Fruit fly (Drosophila melanogaster) Kc167 (cell line): ENCODE results near the gene heix.

Source experiments
- Myc ChIP-seq: fragments of >200 bp; optimal IDR thresholded peaks from 2 replicates; lab custom pipeline; 2017; ENCODE audit warnings: missing external identifiers
- Sin3A ChIP-seq: fragments of >200 bp; optimal IDR thresholded peaks from 2 replicates; lab custom pipeline; 2018; ENCODE audit warnings: missing external identifiers
- h ChIP-seq: fragments of >200 bp; optimal IDR thresholded peaks from 3 replicates; lab custom pipeline; 2018; ENCODE audit warnings: missing external identifiers
- insv ChIP-seq: fragments of >200 bp; optimal IDR thresholded peaks from 3 replicates; lab custom pipeline; 2018; ENCODE audit warnings: missing external identifiers
- psq ChIP-seq: fragments of >200 bp; optimal IDR thresholded peaks from 2 replicates; lab custom pipeline; 2017; ENCODE audit warnings: missing external identifiers
- ttk ChIP-seq: sonication (Bioruptor generic); optimal IDR thresholded peaks from 2 replicates; lab custom pipeline; 2017; ENCODE audit warnings: missing external identifiers

The heix gene

DNA sequence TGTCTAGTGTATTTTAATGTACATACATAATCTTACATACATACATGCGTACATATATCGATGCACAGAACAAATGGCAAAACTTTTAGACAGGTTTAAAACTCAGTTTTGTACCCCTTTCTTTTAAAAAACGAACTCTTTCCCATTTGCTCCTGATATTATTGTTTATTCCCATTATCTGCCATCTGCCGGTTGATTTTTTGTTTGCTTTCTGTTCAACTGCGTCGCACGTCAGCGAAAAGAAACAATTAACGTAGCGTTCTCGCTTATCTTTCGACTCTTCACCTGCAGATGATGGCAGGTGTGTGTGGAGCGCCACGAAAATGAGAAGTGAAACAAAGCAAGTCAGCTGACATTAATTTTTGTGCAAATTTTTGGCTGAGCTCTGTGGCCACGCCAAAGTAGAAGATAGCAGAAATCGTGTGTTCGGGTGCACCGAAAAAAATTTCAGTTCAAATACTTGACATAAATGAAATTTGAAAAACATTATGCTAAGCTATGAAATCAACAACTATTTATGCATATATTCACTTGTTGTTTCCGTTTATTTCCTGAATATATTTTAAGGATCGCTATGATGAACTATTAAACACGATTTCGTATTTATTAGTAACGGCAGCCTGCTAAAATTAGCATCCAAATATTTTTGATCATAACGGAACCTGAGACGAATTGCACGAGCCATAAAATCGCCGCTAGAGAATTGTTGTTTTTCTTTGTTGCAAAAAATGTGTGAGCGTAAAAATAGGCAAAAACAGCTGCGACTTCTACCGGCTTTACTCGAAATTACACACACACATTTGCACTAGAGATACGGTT, 28.8 kb downstream of the heix start:
- no peak for TF ChIP-seq Myc (lab: Kevin White, UChicago)

DNA sequence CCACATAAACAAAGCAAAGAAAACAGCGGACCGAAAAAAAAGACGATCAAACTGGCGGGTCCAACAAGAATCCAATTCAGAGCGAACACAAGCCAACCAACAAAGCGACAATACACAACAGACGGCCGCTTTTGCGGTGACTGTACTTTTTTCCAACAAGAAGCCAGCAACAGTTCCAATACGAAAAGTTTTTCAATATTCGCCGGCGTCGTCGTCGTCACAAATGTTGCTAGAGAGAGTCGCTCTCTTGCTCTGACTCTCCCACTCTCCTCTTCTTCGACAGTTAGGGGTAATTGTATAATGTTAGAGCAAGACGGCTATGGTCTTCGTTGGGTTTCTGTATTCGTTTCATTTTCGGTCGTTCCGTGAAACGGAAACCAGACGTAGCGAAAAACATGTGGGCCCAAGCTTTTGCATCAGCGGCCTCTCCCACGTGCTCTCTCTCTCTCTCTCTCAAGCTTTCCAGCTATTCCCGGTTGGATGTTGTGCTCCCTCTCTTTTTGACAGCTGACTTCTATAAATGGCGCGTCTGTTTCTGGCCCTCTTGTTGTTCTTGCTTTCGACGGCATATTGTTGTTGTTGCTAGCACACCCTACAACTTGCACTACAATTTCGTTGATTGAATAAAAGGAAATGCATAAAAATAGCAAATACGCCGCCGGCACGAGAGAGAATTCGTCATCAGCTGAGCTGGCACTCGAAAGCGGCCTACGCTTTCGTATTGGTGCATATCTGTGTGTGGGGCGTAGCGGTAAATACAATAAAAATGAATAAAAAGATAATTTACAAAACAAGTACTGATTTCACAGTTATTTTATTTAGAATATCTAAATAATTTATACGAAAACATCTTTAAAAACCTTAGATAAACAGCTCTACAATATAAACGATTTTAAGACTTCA, 30.2 kb downstream of the heix start:
- TF ChIP-seq h, result no peak
- TF ChIP-seq psq (lab: Kevin White, UChicago), result no peak
- no peak for TF ChIP-seq insv
- no peak for TF ChIP-seq ttk (lab: Kevin White, UChicago)
- no peak for TF ChIP-seq Sin3A (lab: Kevin White, UChicago)
- no peak for TF ChIP-seq Myc (lab: Kevin White, UChicago)

DNA sequence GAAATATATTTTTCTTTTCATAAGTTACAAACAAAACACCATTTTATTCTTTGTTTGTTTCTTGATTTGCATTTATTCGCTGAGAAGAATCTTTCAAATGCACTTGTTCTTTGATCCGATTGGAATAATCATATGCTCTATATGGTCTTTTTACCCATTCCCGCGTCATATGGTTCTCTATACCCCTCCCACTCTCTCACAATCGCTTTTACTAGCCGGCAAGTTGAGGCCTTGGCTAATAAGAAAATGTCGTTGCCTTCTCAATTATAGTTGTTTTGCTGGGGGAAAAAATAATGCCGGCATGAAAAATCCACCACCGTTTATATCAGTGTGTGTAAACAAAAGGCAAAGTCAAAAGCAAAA, 30.8 kb downstream of the heix start:
- no peak for TF ChIP-seq Myc (lab: Kevin White, UChicago)
- no peak for TF ChIP-seq h
- no peak for TF ChIP-seq insv
- TF ChIP-seq psq (lab: Kevin White, UChicago), result no peak
- TF ChIP-seq Sin3A (lab: Kevin White, UChicago), result no peak
- TF ChIP-seq ttk (lab: Kevin White, UChicago), result no peak

DNA sequence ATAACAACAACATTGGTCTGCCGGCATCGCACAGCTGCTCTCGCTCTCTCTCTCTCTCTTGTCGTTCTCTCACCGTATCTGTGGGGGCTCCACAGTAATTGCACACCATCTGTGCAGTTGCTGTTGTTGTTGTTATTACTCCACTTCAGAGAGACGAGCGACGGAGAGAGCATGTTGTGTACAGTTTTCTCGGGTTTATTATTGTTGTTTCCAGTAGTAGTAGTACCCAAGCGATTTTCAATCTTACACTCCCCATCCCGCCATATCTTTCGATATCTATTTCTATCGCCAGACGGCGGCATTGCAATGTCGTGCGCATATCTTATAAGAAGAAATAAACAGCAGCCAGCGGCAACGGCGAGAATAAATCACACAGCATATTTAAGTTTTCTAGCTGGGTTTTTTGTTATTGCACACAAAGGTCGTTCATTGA, 31.5 kb downstream of the heix start:
- no peak for TF ChIP-seq Myc (lab: Kevin White, UChicago)
- TF ChIP-seq ttk (lab: Kevin White, UChicago), result no peak
- no peak for TF ChIP-seq insv
- TF ChIP-seq Sin3A (lab: Kevin White, UChicago), result no peak
- TF ChIP-seq psq (lab: Kevin White, UChicago), result no peak
- no peak for TF ChIP-seq h

DNA sequence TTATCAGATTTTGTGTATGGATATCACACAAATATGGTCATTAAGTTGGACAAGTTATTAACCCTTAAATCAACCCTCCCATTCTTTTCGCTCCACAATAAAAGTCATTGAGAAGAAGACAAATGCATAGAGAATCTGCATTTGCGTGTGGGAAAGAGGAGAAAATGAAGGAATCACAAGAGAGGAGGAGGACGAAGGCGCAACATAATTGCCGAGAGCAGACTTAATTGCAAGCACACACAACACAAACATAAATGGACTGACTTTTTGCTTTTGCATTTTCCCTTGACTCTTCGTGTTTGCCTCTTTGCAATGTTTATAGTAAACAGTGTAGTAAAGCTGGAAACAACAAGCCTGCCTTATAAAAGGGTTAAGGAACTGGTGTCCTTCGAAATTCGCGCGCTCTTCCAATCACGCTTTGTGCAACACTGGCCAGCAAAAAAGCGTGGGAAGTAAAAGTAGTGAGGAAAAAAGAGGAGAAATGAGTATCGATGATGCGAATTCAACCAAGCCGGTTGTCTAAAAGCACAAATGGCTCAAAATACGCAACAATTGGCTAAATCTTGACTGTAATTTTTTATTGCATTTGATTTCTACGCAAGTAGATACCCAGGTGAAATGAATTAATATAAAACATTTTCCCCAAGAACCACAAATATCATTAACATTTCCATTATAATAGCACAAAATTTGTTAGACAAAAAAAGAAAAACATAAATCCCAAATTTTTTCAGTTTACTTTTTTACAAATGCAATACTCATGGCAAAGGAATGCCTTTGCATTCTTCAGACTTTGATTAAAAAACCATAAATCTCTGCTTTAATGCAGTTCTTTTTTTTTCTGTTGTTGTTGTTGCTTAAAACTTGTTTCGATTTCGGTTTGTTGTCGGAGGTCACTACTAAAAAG, 32.2 kb downstream of the heix start:
- TF ChIP-seq ttk (lab: Kevin White, UChicago) (no peak), insv (no peak), h (no peak), Myc (lab: Kevin White, UChicago) (no peak), psq (lab: Kevin White, UChicago) (no peak), Sin3A (lab: Kevin White, UChicago) (no peak)

DNA sequence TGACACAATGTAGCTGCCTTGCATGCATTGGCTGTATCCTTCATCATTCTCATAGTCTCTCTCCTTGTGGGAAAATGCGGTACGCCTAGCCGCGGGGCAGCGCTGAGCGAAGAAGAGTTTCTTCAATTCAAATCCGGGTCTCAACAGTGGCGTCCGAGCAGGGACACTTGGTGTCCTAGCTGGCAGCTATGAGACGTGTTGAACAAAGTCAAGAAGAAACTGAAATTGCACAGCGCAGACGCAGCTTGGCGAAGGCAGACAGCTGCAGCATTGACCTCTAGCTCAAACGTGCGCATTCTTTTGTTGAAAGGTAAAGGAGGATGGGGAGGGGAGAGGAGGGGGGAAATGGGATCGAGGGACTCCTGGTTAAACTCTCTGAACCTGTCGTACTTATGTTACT, 35.9 kb downstream of the heix start:
- TF ChIP-seq ttk (lab: Kevin White, UChicago), result no peak
- no peak for TF ChIP-seq Sin3A (lab: Kevin White, UChicago)
- TF ChIP-seq h, result no peak
- no peak for TF ChIP-seq insv
- TF ChIP-seq Myc (lab: Kevin White, UChicago), result no peak
- no peak for TF ChIP-seq psq (lab: Kevin White, UChicago)

DNA sequence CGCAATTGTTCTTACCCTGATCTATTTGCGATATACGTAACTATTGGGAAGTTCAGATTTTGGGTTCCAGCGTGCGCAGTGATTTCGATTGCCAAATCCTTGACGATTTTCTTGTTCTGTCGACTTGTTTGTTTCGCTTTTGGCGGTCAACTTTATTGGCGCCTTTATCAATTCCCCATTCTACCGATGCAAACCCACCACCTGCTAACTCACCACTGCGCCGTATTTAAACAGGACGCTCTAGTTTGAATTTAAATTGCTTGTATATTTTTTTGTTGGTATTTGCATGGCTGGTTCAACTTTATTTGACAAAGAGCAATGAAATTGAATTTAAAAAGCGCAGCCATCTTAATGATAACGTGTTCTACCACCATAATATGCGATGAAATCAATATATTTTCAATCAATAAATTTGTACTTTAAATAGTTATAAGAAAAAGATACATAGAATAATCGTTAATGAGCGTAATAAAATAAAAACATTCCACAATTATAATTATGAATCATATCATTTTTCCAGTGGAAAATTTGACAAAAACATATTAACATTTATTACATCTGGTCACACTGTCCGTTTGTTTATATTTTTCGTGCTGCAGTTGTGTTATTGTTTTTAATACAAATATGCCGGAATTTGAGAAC, 38.0 kb downstream of the heix start, which contains the start of the genes twe and CG4935:
Gene twe (minus strand): TSS at position 302 of the 642 bp plus-strand sequence.
Gene CG4935 (plus strand): TSS at position 566 of the 642 bp plus-strand sequence.
- TF ChIP-seq Myc (lab: Kevin White, UChicago), result no peak
- no peak for TF ChIP-seq h
- TF ChIP-seq Sin3A (lab: Kevin White, UChicago), result no peak

DNA sequence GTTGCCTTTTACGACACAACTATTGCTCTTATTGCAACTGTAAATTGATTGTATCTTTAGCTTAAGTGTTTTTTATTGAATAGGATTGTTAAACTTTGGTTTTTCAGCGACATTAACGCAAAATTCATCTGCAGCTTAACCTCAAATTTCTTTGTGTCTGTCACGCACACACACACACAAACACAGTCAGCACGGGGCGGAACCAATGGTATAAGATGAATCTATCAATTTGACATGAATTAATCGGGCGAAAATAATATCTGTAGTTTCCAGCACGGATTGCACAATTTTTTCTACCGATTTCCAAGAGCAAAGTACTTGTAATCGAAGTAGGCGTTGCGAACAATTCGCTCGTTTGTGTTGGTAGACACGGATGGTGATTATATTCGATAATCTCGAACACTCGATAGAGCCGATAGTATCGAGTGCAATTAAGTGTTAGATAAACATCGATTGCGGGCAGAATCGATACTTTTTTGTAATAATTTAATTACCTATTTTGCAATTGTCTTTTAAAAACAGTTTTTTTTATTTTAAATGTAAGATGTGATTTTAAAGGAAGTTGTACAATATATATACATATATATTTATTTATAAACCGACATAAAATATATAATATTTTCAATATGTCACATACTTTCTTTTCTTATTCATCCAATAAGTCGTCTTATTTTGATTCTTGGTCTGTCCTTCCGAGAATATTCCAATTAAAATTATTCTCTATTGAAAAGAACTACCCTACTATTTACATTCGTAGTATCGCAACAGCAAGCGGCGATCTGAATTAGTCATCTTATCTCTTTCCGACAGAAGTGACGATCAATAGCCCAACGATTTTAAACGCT, 42.2 kb downstream of the heix start, which contains the start of the genes PRL-1 and EndoGI:
Gene PRL-1 (minus strand): TSS at position 380 of the 845 bp plus-strand sequence.
Gene EndoGI (plus strand): TSS at position 462 of the 845 bp plus-strand sequence.
- TF ChIP-seq insv (no peak), psq (lab: Kevin White, UChicago) (peak; percentile 84), h (no peak), ttk (lab: Kevin White, UChicago) (no peak), Myc (lab: Kevin White, UChicago) (no peak)

DNA sequence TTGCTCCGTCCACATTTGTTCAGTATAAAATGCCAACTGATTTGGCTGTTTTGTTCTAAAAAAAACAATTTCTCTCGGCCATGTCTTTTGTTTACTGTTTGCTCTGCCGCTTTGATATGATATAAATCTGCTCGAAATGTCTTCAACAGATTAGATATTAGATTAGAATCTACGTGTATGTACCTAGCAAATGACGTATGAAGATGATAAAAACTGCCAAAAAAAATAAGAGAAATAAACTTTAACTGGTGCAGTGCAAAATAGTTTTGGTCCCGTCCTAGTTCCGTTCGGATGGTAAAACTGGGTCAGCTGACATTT, 43.6 kb downstream of the heix start:
- no peak for TF ChIP-seq psq (lab: Kevin White, UChicago)
- TF ChIP-seq h, result no peak
- TF ChIP-seq ttk (lab: Kevin White, UChicago), result no peak
- no peak for TF ChIP-seq insv
- TF ChIP-seq Sin3A (lab: Kevin White, UChicago), result no peak
- TF ChIP-seq Myc (lab: Kevin White, UChicago), result no peak
